Fruit fly (Drosophila melanogaster): ENCODE data around the gene rumpel.

DNA sequence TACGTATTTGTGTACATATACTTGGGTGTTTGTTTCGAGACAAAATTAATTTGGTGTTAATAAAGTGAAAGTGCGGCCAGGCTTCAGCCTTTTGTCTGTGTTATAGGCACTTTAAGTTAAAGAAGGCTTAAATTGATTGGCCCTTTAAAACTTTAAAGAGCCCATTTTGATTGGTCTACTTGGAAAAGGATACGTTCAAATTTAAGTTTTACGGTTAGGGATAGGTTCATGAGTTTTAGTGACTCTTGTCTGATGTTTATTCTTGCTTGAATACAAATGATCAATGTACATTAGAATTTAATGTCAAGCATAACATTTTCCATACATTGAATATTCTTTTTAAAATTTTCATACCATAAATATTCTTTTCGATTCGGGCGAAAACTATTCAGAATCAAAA, 11.5 kb upstream of the rumpel start, which contains the start of gene CG32727:
- TF ChIP-seq kay (GFP tag; ENCODE audit: borderline replicate concordance) = no peak
- no peak for TF ChIP-seq cic (GFP tag; optimal IDR thresholded peaks at IDR 0.05)
- TF ChIP-seq Hr96 (GFP tag; optimal IDR thresholded peaks at IDR 0.05) = no peak
- no peak for TF ChIP-seq bab1 (GFP tag; optimal IDR thresholded peaks at IDR 0.05)
- no peak for TF ChIP-seq CG5204 (GFP tag; optimal IDR thresholded peaks at IDR 0.05)
- no peak for TF ChIP-seq CG7101 (tag; optimal IDR thresholded peaks at IDR 0.05)
- TF ChIP-seq Clk (GFP tag; optimal IDR thresholded peaks at IDR 0.05) = no peak
